Worm (Caenorhabditis elegans): ENCODE results near the gene odc-1.

- TF ChIP-seq arid-1 (GFP tag; conservative IDR thresholded peaks at IDR 0.05) = no peak
- TF ChIP-seq ceh-44 (GFP tag; IDR thresholded peaks at IDR 0.05) = no peak
- no peak for TF ChIP-seq nhr-10 (tag; optimal IDR thresholded peaks at IDR 0.05)
- no peak for TF ChIP-seq ces-1 (GFP tag; optimal IDR thresholded peaks at IDR 0.05)
- TF ChIP-seq skn-1 (tag; optimal IDR thresholded peaks at IDR 0.05) = no peak
- TF ChIP-seq nhr-11 (tag; optimal IDR thresholded peaks at IDR 0.05) = no peak
- TF ChIP-seq F10B5.3 (tag; optimal IDR thresholded peaks at IDR 0.05) = no peak
Observed at ce11 chrV:6894778-6895177, 5.2 kb downstream of the odc-1 start, which contains the start of gene K11C4.2.
